Fruit fly (Drosophila melanogaster): ENCODE data around the gene CG32069.

The CG32069 gene

DNA sequence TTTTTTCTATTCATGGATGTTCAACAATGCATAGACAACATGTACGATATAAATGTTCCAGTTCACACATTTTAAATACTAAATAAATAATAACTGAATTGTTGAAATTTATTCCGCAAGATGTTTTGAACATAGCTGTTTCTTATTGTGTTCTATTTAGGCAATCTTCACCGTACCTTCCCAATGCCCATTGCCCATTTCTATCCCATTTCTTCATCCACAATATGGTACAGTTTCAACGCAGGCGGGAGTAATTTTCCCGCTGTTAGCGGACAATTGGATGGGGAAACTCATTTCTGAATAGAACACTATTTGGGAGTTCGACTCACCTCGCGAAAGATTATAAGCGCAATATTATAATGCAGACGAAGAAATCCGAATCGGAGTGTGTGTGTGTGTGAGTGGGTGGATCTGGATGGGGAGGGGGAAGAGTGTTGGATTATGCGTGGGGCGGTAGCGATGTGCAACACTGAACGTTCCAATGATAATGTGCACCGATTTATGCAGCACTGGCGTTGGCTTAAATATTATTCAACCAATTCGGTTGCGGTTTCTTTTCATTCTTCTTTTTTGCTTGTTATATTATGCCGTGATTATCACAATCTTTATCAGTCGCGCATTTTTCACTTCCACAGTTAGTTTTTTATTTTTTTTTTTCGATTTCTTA, 29.7 kb upstream of the CG32069 start (continued):
- TF ChIP-seq Ets65A (GFP tag) (peak; percentile 68), aop (GFP tag; IDR thresholded peaks at IDR 0.05) (no peak), CG5180 (GFP tag; optimal IDR thresholded peaks at IDR 0.05) (peak; percentile 26), CHES-1-like (GFP tag; optimal IDR thresholded peaks at IDR 0.05) (peak; percentile 63), CG2120 (GFP tag; optimal IDR thresholded peaks at IDR 0.05) (peak; percentile 48), CG8281 (tag; optimal IDR thresholded peaks at IDR 0.05) (no peak), CG17912 (GFP tag; optimal IDR thresholded peaks at IDR 0.05) (peak; percentile 4), dm (GFP tag; optimal IDR thresholded peaks at IDR 0.05) (no peak), Atf-2 (GFP tag; optimal IDR thresholded peaks at IDR 0.05) (peak; percentile 34), yki (optimal IDR thresholded peaks at IDR 0.05) (no peak), Med (GFP tag) (peak; percentile 92), Xrp1 (GFP tag; IDR thresholded peaks at IDR 0.05) (peak; percentile 57; the same call in 1 of the 2 replicates), CG3838 (GFP tag; optimal IDR thresholded peaks at IDR 0.05) (no peak), lbe (GFP tag; optimal IDR thresholded peaks at IDR 0.05) (peak; percentile 48), Camta (GFP tag; optimal IDR thresholded peaks at IDR 0.05) (peak; percentile 38), ase (GFP tag; IDR thresholded peaks at IDR 0.05) (no peak), wor (GFP tag; IDR thresholded peaks at IDR 0.05) (no peak), CG32767 (GFP tag; IDR thresholded peaks at IDR 0.05) (no peak), CG2875 (GFP tag; optimal IDR thresholded peaks at IDR 0.05) (no peak), CG13424 (tag; optimal IDR thresholded peaks at IDR 0.05) (no peak), mam (GFP tag; optimal IDR thresholded peaks at IDR 0.05) (peak; percentile 64), CG12942 (GFP tag; optimal IDR thresholded peaks at IDR 0.05) (peak; percentile 39), vfl (GFP tag; optimal IDR thresholded peaks at IDR 0.05) (peak; percentile 22), croc (GFP tag; conservative IDR thresholded peaks at IDR 0.05) (no peak), Gsc (GFP tag; IDR thresholded peaks at IDR 0.05) (no peak), rib (GFP tag; IDR thresholded peaks at IDR 0.05) (no peak), CG11085 (GFP tag; IDR thresholded peaks at IDR 0.05) (no peak), unc-4 (GFP tag; IDR thresholded peaks at IDR 0.05; ENCODE audit: partially characterized antibody) (no peak), da (GFP tag; optimal IDR thresholded peaks at IDR 0.05) (no peak), lilli (GFP tag; optimal IDR thresholded peaks at IDR 0.05) (peak; percentile 30), Antp (GFP tag; optimal IDR thresholded peaks at IDR 0.05) (peak; percentile 63), BEAF-32 (GFP tag; optimal IDR thresholded peaks at IDR 0.05) (peak; percentile 1), CG15011 (GFP tag; optimal IDR thresholded peaks at IDR 0.05) (no peak), ttk (GFP tag; IDR thresholded peaks at IDR 0.05) (no peak), CG9609 (GFP tag; optimal IDR thresholded peaks at IDR 0.05) (peak; percentile 22), CG8924 (tag; optimal IDR thresholded peaks at IDR 0.05) (no peak), Ssrp (tag; optimal IDR thresholded peaks at IDR 0.05) (no peak), sob (GFP tag; IDR thresholded peaks at IDR 0.05) (peak; percentile 78), cas (GFP tag; IDR thresholded peaks at IDR 0.05) (no peak), CG17359 (tag; optimal IDR thresholded peaks at IDR 0.05) (peak; percentile 30), fd3F (GFP tag; optimal IDR thresholded peaks at IDR 0.05) (no peak), CG11093 (GFP tag; IDR thresholded peaks at IDR 0.05) (no peak), crp (GFP tag; optimal IDR thresholded peaks at IDR 0.05) (peak in 1 of 2 experiments; percentile 39), CG1602 (GFP tag; optimal IDR thresholded peaks at IDR 0.05) (peak; percentile 9), hth (optimal IDR thresholded peaks at IDR 0.05) (no peak), bab2 (GFP tag; optimal IDR thresholded peaks at IDR 0.05) (peak; percentile 4), CG2889 (GFP tag; IDR thresholded peaks at IDR 0.05) (no peak), gt (GFP tag; IDR thresholded peaks at IDR 0.05) (no peak), Dip3 (GFP tag; optimal IDR thresholded peaks at IDR 0.05) (peak; percentile 48), pan (optimal IDR thresholded peaks at IDR 0.05) (no peak), pan (GFP tag; optimal IDR thresholded peaks at IDR 0.05 in 1 of 2, IDR thresholded peaks at IDR 0.05 in 1 of 2) (peak in 1 of 2 experiments; percentile 64), CG18764 (GFP tag; optimal IDR thresholded peaks at IDR 0.05) (peak; percentile 52)
